Worm (Caenorhabditis elegans) whole organism, midembryonic: ENCODE measurements around the gene ceh-22.

Experiments
- med-1 ChIP-seq: sonication (generic microtip); optimal IDR thresholded peaks from 2 replicates; lab custom pipeline; 2017; ENCODE audit warnings: missing genetic modification characterization, mild to moderate bottlenecking, missing compliant biosample characterization, antibody characterized with exemption, missing genetic modification reagents; ENCODE audit not compliant: insufficient read depth
- ztf-29 ChIP-seq: fragments of 200-800 bp; sonication (Bioruptor generic); IDR thresholded peaks from 2 replicates; pipeline ENCODE4 v1.3.6; 2022; ENCODE audit warnings: missing genetic modification reagents, missing genetic modification characterization, missing compliant biosample characterization

- TF ChIP-seq med-1 (GFP tag; lab: Kevin White, UChicago) (no peak), ztf-29 (no peak)
These were observed 36.6 kb downstream of the ceh-22 start for ce11 chrV:10708346-10708745.
